Fruit fly (Drosophila melanogaster) whole organism, embryonic: Measurements from ENCODE around the gene Rab6.

ENCODE experiments used
- Ada2b ChIP-seq: fragments of 200-800 bp; sonication (Bioruptor generic); IDR thresholded peaks from 2 replicates; pipeline ENCODE4 v1.3.6; 2022; ENCODE audit warnings: missing biosample characterization, missing genetic modification characterization
- Blimp-1 ChIP-seq: fragments of 200-800 bp; sonication (Bioruptor generic); optimal IDR thresholded peaks from 3 replicates; lab custom pipeline; 2018; ENCODE audit warnings: missing biosample characterization, missing genetic modification characterization, mild to moderate bottlenecking, moderate library complexity, missing genetic modification reagents
- CG11695 ChIP-seq: fragments of 200-800 bp; sonication (Bioruptor generic); IDR thresholded peaks from 3 replicates; pipeline ENCODE4 v1.3.6; 2022; ENCODE audit warnings: missing biosample characterization, missing genetic modification characterization
- CG12219 ChIP-seq: fragments of 200-800 bp; sonication (Bioruptor generic); optimal IDR thresholded peaks from 3 replicates; lab custom pipeline; 2018; ENCODE audit warnings: missing biosample characterization, mild to moderate bottlenecking, missing genetic modification characterization
- CG1233 ChIP-seq: fragments of 200-800 bp; sonication (Bioruptor generic); optimal IDR thresholded peaks from 4 replicates; lab custom pipeline; 2018; ENCODE audit warnings: missing biosample characterization, mild to moderate bottlenecking, missing genetic modification characterization
- CG13296 ChIP-seq: fragments of 200-800 bp; sonication (Bioruptor generic); optimal IDR thresholded peaks from 3 replicates; lab custom pipeline; 2018; ENCODE audit warnings: missing biosample characterization, mild to moderate bottlenecking, missing genetic modification characterization
- CG13894 ChIP-seq: fragments of 200-800 bp; sonication (Bioruptor generic); optimal IDR thresholded peaks from 3 replicates; lab custom pipeline; 2018; ENCODE audit warnings: missing biosample characterization, mild to moderate bottlenecking, missing genetic modification characterization, moderate library complexity
- CG14667 ChIP-seq: fragments of 200-800 bp; sonication (Bioruptor generic); IDR thresholded peaks from 2 replicates; pipeline ENCODE4 v1.3.6; 2022; ENCODE audit warnings: missing biosample characterization, missing genetic modification characterization
- CG18619 ChIP-seq: fragments of 200-800 bp; sonication (Bioruptor generic); optimal IDR thresholded peaks from 3 replicates; lab custom pipeline; 2017; ENCODE audit warnings: missing biosample characterization, mild to moderate bottlenecking, missing genetic modification characterization
- CG31388 ChIP-seq: fragments of 200-800 bp; sonication (Bioruptor generic); optimal IDR thresholded peaks from 2 replicates; lab custom pipeline; 2016; ENCODE audit warnings: missing biosample characterization, missing genetic modification characterization
- CG6175 ChIP-seq: fragments of 200-800 bp; sonication (Bioruptor generic); IDR thresholded peaks from 3 replicates; pipeline ENCODE4 v1.3.6; 2022; ENCODE audit warnings: missing biosample characterization, missing genetic modification characterization
- CG6689 ChIP-seq: fragments of 200-800 bp; sonication (Bioruptor generic); IDR thresholded peaks from 2 replicates; pipeline ENCODE4 v1.3.6; 2022; ENCODE audit warnings: missing biosample characterization, missing genetic modification characterization
- CG6854 ChIP-seq: fragments of 200-800 bp; sonication (Bioruptor generic); optimal IDR thresholded peaks from 3 replicates; lab custom pipeline; 2017; ENCODE audit warnings: missing biosample characterization, mild to moderate bottlenecking, missing genetic modification characterization
- CG8290 ChIP-seq, 3 experiments: fragments of 200-800 bp; sonication (Bioruptor generic); optimal IDR thresholded peaks; 2 replicates each; lab custom pipeline; 2016 to 2019; ENCODE audit warnings: missing biosample characterization in 3 of 3, missing genetic modification characterization in 3 of 3, mild to moderate bottlenecking in 2 of 3, moderate library complexity in 1 of 3
- CG9215 ChIP-seq: fragments of 200-800 bp; sonication (Bioruptor generic); IDR thresholded peaks from 2 replicates; pipeline ENCODE4 v1.3.6; 2022; ENCODE audit warnings: missing biosample characterization, missing genetic modification characterization
- CG9876 ChIP-seq: fragments of 200-800 bp; sonication (Bioruptor generic); optimal IDR thresholded peaks from 2 replicates; lab custom pipeline; 2016; ENCODE audit warnings: missing biosample characterization, missing genetic modification characterization
- Deaf1 ChIP-seq: fragments of 200-800 bp; optimal IDR thresholded peaks from 3 replicates; lab custom pipeline; 2019; ENCODE audit warnings: missing biosample characterization, mild to moderate bottlenecking, missing genetic modification characterization, moderate library complexity
- Doc2 ChIP-seq: fragments of 200-800 bp; sonication (Bioruptor generic); IDR thresholded peaks from 2 replicates; pipeline ENCODE4 v1.3.6; 2022; ENCODE audit warnings: missing biosample characterization, missing genetic modification characterization
- Eip74EF ChIP-seq, 2 experiments: fragments of 200-800 bp in 1 of 2; fragments of >200 bp in 1 of 2; sonication (Bioruptor generic) in 1 of 2; optimal IDR thresholded peaks; 2 replicates each; lab custom pipeline; 2017 to 2019; ENCODE audit warnings: missing biosample characterization in 2 of 2, missing genetic modification characterization in 2 of 2, mild to moderate bottlenecking in 1 of 2, moderate library complexity in 1 of 2
- GATAe ChIP-seq: fragments of 200-800 bp; sonication (Bioruptor generic); conservative IDR thresholded peaks from 2 replicates; pipeline ENCODE4 v1.3.6; 2022; ENCODE audit warnings: missing biosample characterization, missing genetic modification characterization
- HLH54F ChIP-seq: fragments of 200-800 bp; sonication (Bioruptor generic); optimal IDR thresholded peaks from 3 replicates; lab custom pipeline; 2016; ENCODE audit warnings: missing biosample characterization, missing genetic modification characterization
- Lim3 ChIP-seq: fragments of 200-800 bp; sonication (Bioruptor generic); IDR thresholded peaks from 2 replicates; pipeline ENCODE4 v1.3.6; 2022; ENCODE audit warnings: missing biosample characterization, missing genetic modification characterization
- Lpt ChIP-seq: fragments of >200 bp; optimal IDR thresholded peaks from 2 replicates; lab custom pipeline; 2018; ENCODE audit warnings: missing biosample characterization, missing genetic modification characterization
- MESR4 ChIP-seq: fragments of 200-800 bp; sonication (Bioruptor generic); optimal IDR thresholded peaks from 2 replicates; lab custom pipeline; 2018; ENCODE audit warnings: missing biosample characterization, mild to moderate bottlenecking, missing genetic modification characterization, moderate library complexity
- Meics ChIP-seq: fragments of 200-800 bp; sonication (Bioruptor generic); optimal IDR thresholded peaks from 2 replicates; lab custom pipeline; 2017; ENCODE audit warnings: missing biosample characterization, mild to moderate bottlenecking, missing genetic modification characterization
- Six4 ChIP-seq: fragments of 200-800 bp; sonication (Bioruptor generic); optimal IDR thresholded peaks from 2 replicates; lab custom pipeline; 2016; ENCODE audit warnings: missing biosample characterization, missing genetic modification characterization
- TFAM ChIP-seq: fragments of 200-800 bp; sonication (Bioruptor generic); optimal IDR thresholded peaks from 2 replicates; lab custom pipeline; 2017; ENCODE audit warnings: missing biosample characterization, missing genetic modification characterization, inconsistent platforms
- ab ChIP-seq: fragments of 200-800 bp; sonication (Bioruptor generic); optimal IDR thresholded peaks from 2 replicates; lab custom pipeline; 2016; ENCODE audit warnings: missing biosample characterization, missing genetic modification characterization
- az2 ChIP-seq: fragments of 200-800 bp; sonication (Bioruptor generic); optimal IDR thresholded peaks from 3 replicates; lab custom pipeline; 2016; ENCODE audit warnings: missing biosample characterization, missing genetic modification characterization
- bab2 ChIP-seq: fragments of 200-800 bp; sonication (Bioruptor generic); optimal IDR thresholded peaks from 2 replicates; lab custom pipeline; 2016; ENCODE audit warnings: missing biosample characterization, missing genetic modification characterization
- bsh ChIP-seq, 2 experiments: fragments of 200-800 bp; sonication (Bioruptor generic); optimal IDR thresholded peaks; 2 replicates each; lab custom pipeline; 2017 to 2018; ENCODE audit warnings: mild to moderate bottlenecking in 2 of 2, missing biosample characterization in 2 of 2, missing genetic modification characterization in 2 of 2, moderate library complexity in 1 of 2
- corto ChIP-seq: fragments of 200-800 bp; sonication (Bioruptor generic); optimal IDR thresholded peaks from 2 replicates; lab custom pipeline; 2016; ENCODE audit warnings: missing biosample characterization, mild to moderate bottlenecking, missing genetic modification characterization, moderate library complexity
- dpn ChIP-seq, 2 experiments: fragments of 200-800 bp; sonication (Bioruptor generic); optimal IDR thresholded peaks; 3 replicates each; lab custom pipeline; 2016; ENCODE audit warnings: missing biosample characterization in 2 of 2, missing genetic modification characterization in 2 of 2
- en ChIP-seq: fragments of 200-800 bp; sonication (Bioruptor generic); optimal IDR thresholded peaks from 2 replicates; lab custom pipeline; 2016; ENCODE audit warnings: missing biosample characterization, missing genetic modification characterization
- fd3F ChIP-seq: fragments of 200-800 bp; sonication (Bioruptor generic); optimal IDR thresholded peaks from 2 replicates; lab custom pipeline; 2018; ENCODE audit warnings: missing biosample characterization, mild to moderate bottlenecking, missing genetic modification characterization, moderate library complexity
- gcm ChIP-seq: fragments of 200-800 bp; sonication (Bioruptor generic); optimal IDR thresholded peaks from 2 replicates; lab custom pipeline; 2019; ENCODE audit warnings: missing biosample characterization, mild to moderate bottlenecking, missing genetic modification characterization, moderate library complexity
- kay ChIP-seq: fragments of 200-800 bp; sonication (Bioruptor generic); optimal IDR thresholded peaks from 2 replicates; lab custom pipeline; 2016; ENCODE audit warnings: missing biosample characterization, missing genetic modification characterization
- lilli ChIP-seq: fragments of 200-800 bp; sonication (Bioruptor generic); optimal IDR thresholded peaks from 3 replicates; lab custom pipeline; 2016; ENCODE audit warnings: missing biosample characterization, missing genetic modification characterization
- nerfin-1 ChIP-seq: fragments of 200-800 bp; sonication (Bioruptor generic); optimal IDR thresholded peaks from 3 replicates; lab custom pipeline; 2019; ENCODE audit warnings: missing biosample characterization, mild to moderate bottlenecking, missing genetic modification characterization, moderate library complexity
- nom ChIP-seq: fragments of 200-800 bp; sonication (Bioruptor generic); optimal IDR thresholded peaks from 2 replicates; lab custom pipeline; 2017; ENCODE audit warnings: missing biosample characterization, missing genetic modification characterization, mild to moderate bottlenecking, moderate library complexity, missing genetic modification reagents
- oc ChIP-seq: fragments of 200-800 bp; sonication (Bioruptor generic); optimal IDR thresholded peaks from 2 replicates; lab custom pipeline; 2018; ENCODE audit warnings: missing biosample characterization, mild to moderate bottlenecking, missing genetic modification characterization, moderate library complexity
- onecut ChIP-seq: fragments of 200-800 bp; sonication (Bioruptor generic); IDR thresholded peaks from 2 replicates; pipeline ENCODE4 v1.3.6; 2022; ENCODE audit warnings: missing biosample characterization, missing genetic modification characterization
- p53 ChIP-seq: fragments of 200-800 bp; sonication (Bioruptor generic); optimal IDR thresholded peaks from 2 replicates; lab custom pipeline; 2016; ENCODE audit warnings: missing biosample characterization, missing genetic modification characterization
- peb ChIP-seq: fragments of 200-800 bp; sonication (Bioruptor generic); IDR thresholded peaks from 2 replicates; pipeline ENCODE4 v1.3.6; 2022; ENCODE audit warnings: missing biosample characterization, missing genetic modification characterization
- phol ChIP-seq: fragments of 200-800 bp; sonication (Bioruptor generic); optimal IDR thresholded peaks from 3 replicates; lab custom pipeline; 2018; ENCODE audit warnings: missing biosample characterization, mild to moderate bottlenecking, missing genetic modification characterization, moderate library complexity
- scrt ChIP-seq: fragments of 200-800 bp; sonication (Bioruptor generic); optimal IDR thresholded peaks from 2 replicates; lab custom pipeline; 2018; ENCODE audit warnings: missing biosample characterization, mild to moderate bottlenecking, missing genetic modification characterization, moderate library complexity
- tna ChIP-seq: fragments of 200-800 bp; sonication (Bioruptor generic); IDR thresholded peaks from 2 replicates; pipeline ENCODE4 v1.3.6; 2022; ENCODE audit warnings: missing biosample characterization, missing genetic modification characterization; ENCODE audit not compliant: partially characterized antibody
- trh ChIP-seq: fragments of 200-800 bp; sonication (Bioruptor generic); optimal IDR thresholded peaks from 2 replicates; lab custom pipeline; 2016; ENCODE audit warnings: missing biosample characterization, missing genetic modification characterization
- vfl ChIP-seq: fragments of 200-800 bp; sonication (Bioruptor generic); optimal IDR thresholded peaks from 2 replicates; lab custom pipeline; 2016; ENCODE audit warnings: missing biosample characterization, missing genetic modification characterization
- wdn ChIP-seq: fragments of 200-800 bp; sonication (Bioruptor generic); IDR thresholded peaks from 2 replicates; pipeline ENCODE4 v1.3.6; 2022; ENCODE audit warnings: missing biosample characterization, missing genetic modification characterization
- yki ChIP-seq: fragments of >200 bp; optimal IDR thresholded peaks from 3 replicates; lab custom pipeline; 2018
- z ChIP-seq: fragments of 200-800 bp; sonication (Bioruptor generic); IDR thresholded peaks from 3 replicates; pipeline ENCODE4 v1.3.6; 2022; ENCODE audit warnings: missing biosample characterization, missing genetic modification characterization

The Rab6 gene

DNA sequence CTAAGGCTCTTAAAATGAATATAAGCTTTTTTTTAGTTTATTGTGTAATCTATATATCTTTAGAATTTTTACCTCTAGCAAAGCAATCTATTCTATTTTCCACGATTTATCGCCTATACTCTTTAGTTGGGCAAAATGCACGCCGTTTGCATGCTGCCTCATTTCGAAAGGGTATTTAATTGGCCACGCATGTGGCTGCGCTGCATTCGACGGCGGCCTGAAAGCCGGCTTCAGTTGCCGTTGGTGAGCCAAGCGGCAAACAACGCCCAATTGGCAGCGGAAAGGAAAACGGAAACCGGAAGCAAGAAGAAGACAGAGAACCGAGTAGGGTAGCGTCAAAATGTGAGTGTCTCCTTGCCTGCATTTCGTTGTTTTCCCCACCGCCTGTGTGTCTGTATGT, 33.1 kb downstream of the Rab6 start, which contains the start of gene CG14947 (continued):
- no peak for TF ChIP-seq Ada2b (GFP tag; lab: Robert Waterston, UW)
- TF ChIP-seq Blimp-1 (GFP tag; lab: Kevin White, UChicago) = peak; percentile 42
- no peak for TF ChIP-seq Deaf1 (tag; lab: Kevin White, UChicago)
- TF ChIP-seq GATAe (GFP tag; lab: Robert Waterston, UW) = no peak
- no peak for TF ChIP-seq onecut (GFP tag; lab: Robert Waterston, UW)
- no peak for TF ChIP-seq CG9215 (GFP tag; lab: Robert Waterston, UW)
- no peak for TF ChIP-seq gcm (GFP tag; lab: Kevin White, UChicago)
- TF ChIP-seq kay (GFP tag; lab: Kevin White, UChicago) = no peak
- no peak for TF ChIP-seq az2 (GFP tag; lab: Kevin White, UChicago)
- no peak for TF ChIP-seq Lim3 (GFP tag; lab: Robert Waterston, UW)
- no peak for TF ChIP-seq fd3F (GFP tag; lab: Kevin White, UChicago)
- no peak for TF ChIP-seq oc (tag; lab: Kevin White, UChicago)
- no peak for TF ChIP-seq CG6854 (GFP tag; lab: Kevin White, UChicago)
- no peak for TF ChIP-seq TFAM (GFP tag; lab: Kevin White, UChicago)
- TF ChIP-seq Meics (GFP tag; lab: Kevin White, UChicago) = no peak
- no peak for TF ChIP-seq CG11695 (GFP tag; lab: Robert Waterston, UW)
- TF ChIP-seq yki = no peak
- TF ChIP-seq CG14667 (GFP tag; lab: Robert Waterston, UW) = no peak
- TF ChIP-seq CG13894 = no peak
- no peak for TF ChIP-seq Eip74EF (GFP tag; optimal IDR thresholded peaks at IDR 0.05; lab: Kevin White, UChicago)
- peak; percentile 38 for TF ChIP-seq nom (GFP tag; lab: Kevin White, UChicago)
- TF ChIP-seq trh = no peak
- TF ChIP-seq CG6175 (GFP tag; lab: Robert Waterston, UW) = 0 out of 3 replicates have a peak, but pooled peaks have one; percentile 32
- TF ChIP-seq CG1233 (GFP tag; lab: Kevin White, UChicago) = peak; percentile 42
- no peak for TF ChIP-seq en (GFP tag; lab: Kevin White, UChicago)
- no peak for TF ChIP-seq MESR4 (GFP tag; lab: Kevin White, UChicago)
- no peak for TF ChIP-seq corto (GFP tag; lab: Kevin White, UChicago)
- TF ChIP-seq p53 = no peak
- TF ChIP-seq CG18619 (GFP tag; lab: Kevin White, UChicago) = no peak
- TF ChIP-seq CG13296 (GFP tag; lab: Kevin White, UChicago) = no peak
- TF ChIP-seq CG12219 = no peak
- peak; percentile 17 for TF ChIP-seq nerfin-1 (tag; lab: Kevin White, UChicago)
- no peak for TF ChIP-seq dpn (GFP tag; optimal IDR thresholded peaks at IDR 0.05; lab: Kevin White, UChicago)
- no peak for TF ChIP-seq Doc2 (GFP tag; lab: Robert Waterston, UW)
- TF ChIP-seq ab = no peak
- TF ChIP-seq phol (tag; lab: Kevin White, UChicago) = peak; percentile 9
- TF ChIP-seq CG31388 (GFP tag; lab: Kevin White, UChicago) = no peak
- TF ChIP-seq lilli (GFP tag; lab: Kevin White, UChicago) = no peak
- no peak for TF ChIP-seq CG9876 (GFP tag; lab: Kevin White, UChicago)
- TF ChIP-seq tna = no peak
- TF ChIP-seq CG8290 (GFP tag; optimal IDR thresholded peaks at IDR 0.05; lab: Kevin White, UChicago) = no peak
- peak in 1 of 2 experiments; percentile 41 for TF ChIP-seq CG8290 (tag; optimal IDR thresholded peaks at IDR 0.05; lab: Kevin White, UChicago)
- no peak for TF ChIP-seq vfl (GFP tag; lab: Kevin White, UChicago)
- no peak for TF ChIP-seq scrt
- no peak for TF ChIP-seq z (GFP tag; lab: Robert Waterston, UW)
- TF ChIP-seq bsh (GFP tag; optimal IDR thresholded peaks at IDR 0.05; lab: Kevin White, UChicago) = peak in 1 of 2 experiments; percentile 20
- no peak for TF ChIP-seq Lpt (GFP tag; lab: Kevin White, UChicago)
- no peak for TF ChIP-seq bab2 (GFP tag; lab: Kevin White, UChicago)
- no peak for TF ChIP-seq HLH54F (GFP tag; lab: Kevin White, UChicago)
- TF ChIP-seq wdn (GFP tag; lab: Robert Waterston, UW) = no peak
- TF ChIP-seq CG6689 (GFP tag; lab: Robert Waterston, UW) = 0 out of 2 replicates have a peak, but pooled peaks have one; percentile 27
- TF ChIP-seq peb = no peak
- TF ChIP-seq Six4 = no peak
